Worm (Caenorhabditis elegans) whole organism, dauer: ENCODE data around the gene C09F9.1.

Source experiments
- unc-62 ChIP-seq: sonication (generic microtip); optimal IDR thresholded peaks from 2 replicates; lab custom pipeline; 2017; ENCODE audit warnings: missing biosample characterization, missing genetic modification reagents, missing genetic modification characterization

The C09F9.1 gene

ce11 chrII:14705956-14706355, 7.8 kb downstream of the C09F9.1 start:
- no peak for TF ChIP-seq unc-62 (GFP tag; lab: Kevin White, UChicago)

ce11 chrII:14706479-14706878, 8.3 kb downstream of the C09F9.1 start:
- TF ChIP-seq unc-62 (GFP tag; lab: Kevin White, UChicago) = no peak

ce11 chrII:14728119-14728518, 30.0 kb downstream of the C09F9.1 start:
- TF ChIP-seq unc-62 (GFP tag; lab: Kevin White, UChicago) = no peak

- no peak for TF ChIP-seq unc-62 (GFP tag; lab: Kevin White, UChicago)
These were observed 35.3 kb downstream of the C09F9.1 start, which contains the start of gene glna-1 for ce11 chrII:14733424-14733823. TSS of gene glna-1 (minus strand) at chrII:14733524.

- TF ChIP-seq unc-62 (GFP tag; lab: Kevin White, UChicago) = no peak
These were observed 41.0 kb downstream of the C09F9.1 start, which contains the start of gene npr-34 for ce11 chrII:14739143-14739542. TSS of gene npr-34 (minus strand) at chrII:14739243.

ce11 chrII:14745127-14745526, 47.0 kb downstream of the C09F9.1 start:
- no peak for TF ChIP-seq unc-62 (GFP tag; lab: Kevin White, UChicago)
